Worm (Caenorhabditis elegans): ENCODE measurements around the gene F59A1.18.

DNA sequence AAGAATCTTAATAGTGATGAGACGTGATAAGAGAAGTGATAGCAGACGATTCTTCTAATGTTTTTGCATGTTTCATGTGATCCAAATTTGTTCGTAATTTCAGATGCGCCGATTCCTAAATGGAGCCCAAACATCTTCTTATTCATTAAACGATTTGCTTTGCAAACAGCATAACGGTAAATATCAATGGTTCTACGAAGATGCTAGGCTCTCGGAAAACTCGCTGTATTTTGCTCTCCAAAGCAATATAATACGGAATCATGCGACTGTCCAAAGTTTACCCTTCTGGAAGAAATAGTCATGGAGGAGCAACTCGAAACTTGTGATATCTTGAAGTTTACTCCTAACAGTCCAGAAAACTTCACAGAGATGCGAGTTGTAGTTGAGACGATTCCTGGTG lies 19.1 kb upstream of the F59A1.18 start, which contains the start of gene W06D12.6:
- no peak for TF ChIP-seq unc-62 (GFP tag; optimal IDR thresholded peaks at IDR 0.05 in 1 of 2)
- no peak for TF ChIP-seq unc-62 (tag; optimal IDR thresholded peaks at IDR 0.05)
- TF ChIP-seq F49E8.2 (tag; optimal IDR thresholded peaks at IDR 0.05; ENCODE audit: borderline replicate concordance): no peak
- TF ChIP-seq ztf-11 (tag; optimal IDR thresholded peaks at IDR 0.05): no peak

Data from whole organism, L4 larva.